Worm (Caenorhabditis elegans) whole organism, L4 larva: ENCODE measurements around the gene fbxc-40.

Experiments used
- aly-2 ChIP-seq: sonication (generic microtip); optimal IDR thresholded peaks from 2 replicates; lab custom pipeline; 2018; ENCODE audit warnings: missing biosample characterization, missing genetic modification characterization
- arid-1 ChIP-seq: fragments of 200-800 bp; sonication (Bioruptor generic); conservative IDR thresholded peaks from 2 replicates; pipeline ENCODE4 v1.3.6; 2022; ENCODE audit warnings: missing genetic modification reagents, missing genetic modification characterization, missing compliant biosample characterization
- ceh-28 ChIP-seq: fragments of 150-350 bp; optimal IDR thresholded peaks from 2 replicates; lab custom pipeline; 2014; ENCODE audit warnings: missing biosample characterization, missing genetic modification reagents, missing genetic modification characterization
- ceh-62 ChIP-seq: sonication (generic microtip); optimal IDR thresholded peaks from 2 replicates; lab custom pipeline; 2017; ENCODE audit warnings: missing biosample characterization, missing genetic modification characterization
- dpl-1 ChIP-seq: fragments of 150-350 bp; optimal IDR thresholded peaks from 2 replicates; lab custom pipeline; 2014; ENCODE audit warnings: missing biosample characterization, missing genetic modification reagents, missing genetic modification characterization
- egl-27 ChIP-seq: sonication (generic microtip); optimal IDR thresholded peaks from 3 replicates; lab custom pipeline; 2017; ENCODE audit warnings: missing biosample characterization, missing genetic modification reagents, missing genetic modification characterization
- fkh-10 ChIP-seq: fragments of 150-350 bp; optimal IDR thresholded peaks from 2 replicates; lab custom pipeline; 2014; ENCODE audit warnings: missing biosample characterization, missing genetic modification reagents, missing genetic modification characterization
- lin-13 ChIP-seq: fragments of 150-350 bp; optimal IDR thresholded peaks from 2 replicates; lab custom pipeline; 2014; ENCODE audit warnings: missing biosample characterization, missing genetic modification reagents, missing genetic modification characterization
- lsy-2 ChIP-seq, 2 experiments: fragments of 150-350 bp in 1 of 2; sonication (generic microtip) in 1 of 2; optimal IDR thresholded peaks; 2 replicates each; lab custom pipeline; 2014 to 2017; ENCODE audit warnings: missing biosample characterization in 2 of 2, missing genetic modification characterization in 2 of 2
- nhr-42 ChIP-seq: fragments of 200-800 bp; sonication (Bioruptor generic); IDR thresholded peaks from 2 replicates; pipeline ENCODE4 v1.3.6; 2022; ENCODE audit warnings: missing genetic modification characterization, missing compliant biosample characterization
- rbr-2 ChIP-seq: sonication (generic microtip); optimal IDR thresholded peaks from 2 replicates; lab custom pipeline; 2016; ENCODE audit warnings: missing genotype, missing genetic modification characterization, missing compliant biosample characterization
- unc-39 ChIP-seq: sonication (generic microtip); optimal IDR thresholded peaks from 2 replicates; lab custom pipeline; 2017; ENCODE audit warnings: missing biosample characterization, missing genetic modification characterization
- vab-7 ChIP-seq: fragments of 200-800 bp; sonication (Bioruptor generic); IDR thresholded peaks from 2 replicates; pipeline ENCODE4 v1.3.6; 2022; ENCODE audit warnings: missing genetic modification reagents, missing genetic modification characterization, missing compliant biosample characterization

ce11 chrII:1001351-1001750, 15.5 kb downstream of the fbxc-40 start, which contains the start of the genes fbxb-30 and F45D11.5:
- TF ChIP-seq egl-27 (no peak), ceh-62 (tag; lab: Kevin White, UChicago) (no peak), lin-13 (GFP tag; lab: Kevin White, UChicago) (no peak), dpl-1 (no peak), ceh-28 (tag; lab: Kevin White, UChicago) (no peak), arid-1 (GFP tag; lab: Robert Waterston, UW) (no peak), vab-7 (GFP tag; lab: Robert Waterston, UW) (no peak), unc-39 (tag; lab: Kevin White, UChicago) (no peak), nhr-42 (GFP tag; lab: Robert Waterston, UW) (no peak), lsy-2 (tag; optimal IDR thresholded peaks at IDR 0.05; lab: Kevin White, UChicago) (no peak), rbr-2 (tag; lab: Kevin White, UChicago) (no peak), aly-2 (tag; lab: Kevin White, UChicago) (no peak), fkh-10 (no peak)
